Worm (Caenorhabditis elegans): ENCODE results near the gene R08C7.12.

DNA sequence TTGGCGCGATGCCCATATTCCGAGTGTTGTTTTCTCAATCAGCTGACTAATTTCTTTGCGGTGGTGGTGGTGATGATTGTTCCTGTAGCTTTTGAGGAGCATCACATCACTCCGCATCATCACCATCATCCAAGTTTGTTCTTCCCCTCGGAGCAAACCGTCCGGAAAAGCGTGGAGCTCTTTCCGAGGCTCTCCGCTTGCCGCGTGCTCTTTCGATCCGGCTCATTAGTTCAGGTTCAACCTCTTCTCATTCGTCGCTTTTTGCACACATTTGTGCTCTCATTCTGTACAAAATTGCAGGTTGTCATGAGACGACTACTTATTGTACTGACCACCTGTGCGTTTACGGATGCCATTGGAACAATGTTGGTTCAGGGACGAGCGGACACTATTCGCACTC, 15.6 kb downstream of the R08C7.12 start, which contains the start of gene M01H9.5:
- no peak for TF ChIP-seq nhr-11 (tag; optimal IDR thresholded peaks at IDR 0.05)
- TF ChIP-seq ztf-11 (tag; optimal IDR thresholded peaks at IDR 0.05) = no peak
- no peak for TF ChIP-seq mep-1 (tag; optimal IDR thresholded peaks at IDR 0.05)
- TF ChIP-seq lsy-2 (tag; optimal IDR thresholded peaks at IDR 0.05) = no peak

Measured in whole organism, L4 larva.